Fruit fly (Drosophila melanogaster) whole organism, embryonic: ENCODE results near the gene CG9302.

ENCODE experiments used
- Ada2b ChIP-seq: fragments of 200-800 bp; sonication (Bioruptor generic); IDR thresholded peaks from 2 replicates; pipeline ENCODE4 v1.3.6; 2022; ENCODE audit warnings: missing biosample characterization, missing genetic modification characterization
- Antp ChIP-seq: fragments of 200-800 bp; sonication (Bioruptor generic); optimal IDR thresholded peaks from 3 replicates; lab custom pipeline; 2016; ENCODE audit warnings: missing biosample characterization, missing genetic modification characterization
- Atf6 ChIP-seq: fragments of 200-800 bp; sonication (Bioruptor generic); IDR thresholded peaks from 2 replicates; pipeline ENCODE4 v1.3.6; 2022; ENCODE audit warnings: missing biosample characterization, missing genetic modification characterization
- Blimp-1 ChIP-seq: fragments of 200-800 bp; sonication (Bioruptor generic); optimal IDR thresholded peaks from 3 replicates; lab custom pipeline; 2018; ENCODE audit warnings: missing biosample characterization, missing genetic modification characterization, mild to moderate bottlenecking, moderate library complexity, missing genetic modification reagents
- CG10321 ChIP-seq: fragments of 200-800 bp; sonication (Bioruptor generic); IDR thresholded peaks from 2 replicates; pipeline ENCODE4 v1.3.6; 2022; ENCODE audit warnings: missing biosample characterization, missing genetic modification characterization
- CG11456 ChIP-seq: fragments of 200-800 bp; sonication (Bioruptor generic); IDR thresholded peaks from 3 replicates; pipeline ENCODE4 v1.3.6; 2022; ENCODE audit warnings: missing biosample characterization, missing genetic modification characterization
- CG14014 ChIP-seq: fragments of 200-800 bp; sonication (Bioruptor generic); IDR thresholded peaks from 2 replicates; pipeline ENCODE4 v1.3.6; 2022; ENCODE audit warnings: missing biosample characterization, missing genetic modification characterization
- CG15073 ChIP-seq: fragments of 200-800 bp; sonication (Bioruptor generic); optimal IDR thresholded peaks from 2 replicates; lab custom pipeline; 2016; ENCODE audit warnings: missing biosample characterization, missing genetic modification characterization
- CG17568 ChIP-seq: fragments of 200-800 bp; sonication (Bioruptor generic); optimal IDR thresholded peaks from 2 replicates; lab custom pipeline; 2018; ENCODE audit warnings: missing biosample characterization, mild to moderate bottlenecking, missing genetic modification characterization, moderate library complexity
- CG17829 ChIP-seq: fragments of 200-800 bp; optimal IDR thresholded peaks from 2 replicates; lab custom pipeline; 2019; ENCODE audit warnings: missing biosample characterization, mild to moderate bottlenecking, missing genetic modification characterization, moderate library complexity
- CG1832 ChIP-seq: fragments of 200-800 bp; sonication (Bioruptor generic); optimal IDR thresholded peaks from 2 replicates; lab custom pipeline; 2017; ENCODE audit warnings: missing biosample characterization, mild to moderate bottlenecking, missing genetic modification characterization, inconsistent platforms
- CG2199 ChIP-seq: fragments of 200-800 bp; sonication (Bioruptor generic); IDR thresholded peaks from 3 replicates; pipeline ENCODE4 v1.3.6; 2022; ENCODE audit warnings: missing biosample characterization, missing genetic modification characterization
- CG30020 ChIP-seq: fragments of 200-800 bp; optimal IDR thresholded peaks from 2 replicates; lab custom pipeline; 2019; ENCODE audit warnings: missing biosample characterization, mild to moderate bottlenecking, missing genetic modification characterization, moderate library complexity
- CG32532 ChIP-seq: fragments of 200-800 bp; sonication (Bioruptor generic); IDR thresholded peaks from 2 replicates; pipeline ENCODE4 v1.3.6; 2022; ENCODE audit warnings: missing biosample characterization, missing genetic modification characterization
- CG34376 ChIP-seq: fragments of 200-800 bp; sonication (Bioruptor generic); optimal IDR thresholded peaks from 2 replicates; lab custom pipeline; 2018; ENCODE audit warnings: missing biosample characterization, mild to moderate bottlenecking, missing genetic modification characterization
- CG4820 ChIP-seq: fragments of 200-800 bp; sonication (Bioruptor generic); optimal IDR thresholded peaks from 3 replicates; lab custom pipeline; 2016; ENCODE audit warnings: missing biosample characterization, missing genetic modification characterization
- CG6272 ChIP-seq: fragments of 200-800 bp; sonication (Bioruptor generic); IDR thresholded peaks from 2 replicates; pipeline ENCODE4 v1.3.6; 2022; ENCODE audit warnings: missing biosample characterization, missing genetic modification characterization
- CG6854 ChIP-seq: fragments of 200-800 bp; sonication (Bioruptor generic); optimal IDR thresholded peaks from 3 replicates; lab custom pipeline; 2017; ENCODE audit warnings: missing biosample characterization, mild to moderate bottlenecking, missing genetic modification characterization
- CG7839 ChIP-seq: fragments of 200-800 bp; sonication (Bioruptor generic); optimal IDR thresholded peaks from 3 replicates; lab custom pipeline; 2018; ENCODE audit warnings: missing biosample characterization, mild to moderate bottlenecking, missing genetic modification characterization, moderate library complexity
- CG8089 ChIP-seq: fragments of 200-800 bp; sonication (Bioruptor generic); optimal IDR thresholded peaks from 3 replicates; lab custom pipeline; 2016; ENCODE audit warnings: missing biosample characterization, missing genetic modification characterization
- CG9876 ChIP-seq: fragments of 200-800 bp; sonication (Bioruptor generic); optimal IDR thresholded peaks from 2 replicates; lab custom pipeline; 2016; ENCODE audit warnings: missing biosample characterization, missing genetic modification characterization
- D19A ChIP-seq: fragments of 200-800 bp; optimal IDR thresholded peaks from 3 replicates; lab custom pipeline; 2019; ENCODE audit warnings: missing biosample characterization, mild to moderate bottlenecking, missing genetic modification characterization, moderate library complexity
- Gug ChIP-seq: fragments of 200-800 bp; sonication (Bioruptor generic); IDR thresholded peaks from 4 replicates; pipeline ENCODE4 v1.3.6; 2022; ENCODE audit warnings: missing biosample characterization, missing genetic modification characterization
- Lhr ChIP-seq: fragments of 200-800 bp; sonication (Bioruptor generic); optimal IDR thresholded peaks from 3 replicates; lab custom pipeline; 2017; ENCODE audit warnings: mild to moderate bottlenecking, missing biosample characterization, missing genetic modification reagents, missing genetic modification characterization
- Mad ChIP-seq: fragments of 200-800 bp; sonication (Bioruptor generic); optimal IDR thresholded peaks from 2 replicates; lab custom pipeline; 2016; ENCODE audit warnings: missing biosample characterization, missing genetic modification characterization
- Meics ChIP-seq: fragments of 200-800 bp; sonication (Bioruptor generic); optimal IDR thresholded peaks from 2 replicates; lab custom pipeline; 2017; ENCODE audit warnings: missing biosample characterization, mild to moderate bottlenecking, missing genetic modification characterization
- Mes4 ChIP-seq: fragments of 200-800 bp; sonication (Bioruptor generic); optimal IDR thresholded peaks from 2 replicates; lab custom pipeline; 2016; ENCODE audit warnings: missing biosample characterization, missing genetic modification characterization
- Myb ChIP-seq: fragments of 200-800 bp; sonication (Bioruptor generic); optimal IDR thresholded peaks from 2 replicates; lab custom pipeline; 2016; ENCODE audit warnings: missing biosample characterization, missing genetic modification characterization
- Pdp1 ChIP-seq, 2 experiments: fragments of 200-800 bp; sonication (Bioruptor generic); optimal IDR thresholded peaks; 3 replicates each; lab custom pipeline; 2016; ENCODE audit warnings: missing biosample characterization in 2 of 2, missing genetic modification characterization in 2 of 2, mild to moderate bottlenecking in 1 of 2, moderate library complexity in 1 of 2
- Ravus ChIP-seq: fragments of 200-800 bp; sonication (Bioruptor generic); IDR thresholded peaks from 2 replicates; pipeline ENCODE4 v1.3.6; 2022; ENCODE audit warnings: missing biosample characterization, missing genetic modification characterization
- Side ChIP-seq: fragments of 200-800 bp; sonication (Bioruptor generic); optimal IDR thresholded peaks from 2 replicates; lab custom pipeline; 2016; ENCODE audit warnings: missing biosample characterization, missing genetic modification characterization
- Sox100B ChIP-seq: fragments of 200-800 bp; sonication (Bioruptor generic); optimal IDR thresholded peaks from 3 replicates; lab custom pipeline; 2018; ENCODE audit warnings: missing biosample characterization, mild to moderate bottlenecking, missing genetic modification characterization
- Tbp ChIP-seq: fragments of >200 bp; optimal IDR thresholded peaks from 2 replicates; lab custom pipeline; 2018; ENCODE audit warnings: missing biosample characterization, missing genetic modification characterization
- ap ChIP-seq: fragments of 200-800 bp; sonication (Bioruptor generic); IDR thresholded peaks from 2 replicates; pipeline ENCODE4 v1.3.6; 2022; ENCODE audit warnings: missing biosample characterization, missing genetic modification characterization
- ara ChIP-seq: fragments of 200-800 bp; sonication (Bioruptor generic); IDR thresholded peaks from 2 replicates; pipeline ENCODE4 v1.3.6; 2022; ENCODE audit warnings: missing biosample characterization, missing genetic modification characterization
- bsh ChIP-seq, 2 experiments: fragments of 200-800 bp; sonication (Bioruptor generic); optimal IDR thresholded peaks; 2 replicates each; lab custom pipeline; 2017 to 2018; ENCODE audit warnings: mild to moderate bottlenecking in 2 of 2, missing biosample characterization in 2 of 2, missing genetic modification characterization in 2 of 2, moderate library complexity in 1 of 2
- cad ChIP-seq: fragments of >200 bp; optimal IDR thresholded peaks from 2 replicates; lab custom pipeline; 2017; ENCODE audit warnings: missing biosample characterization, missing genetic modification characterization
- caup ChIP-seq: fragments of 200-800 bp; sonication (Bioruptor generic); optimal IDR thresholded peaks from 3 replicates; lab custom pipeline; 2017; ENCODE audit warnings: missing biosample characterization, mild to moderate bottlenecking, missing genetic modification characterization, moderate library complexity; ENCODE audit not compliant: severe bottlenecking
- da ChIP-seq: fragments of 200-800 bp; sonication (Bioruptor generic); optimal IDR thresholded peaks from 2 replicates; lab custom pipeline; 2016; ENCODE audit warnings: missing biosample characterization, missing genetic modification characterization
- gcm ChIP-seq: fragments of 200-800 bp; sonication (Bioruptor generic); optimal IDR thresholded peaks from 2 replicates; lab custom pipeline; 2019; ENCODE audit warnings: missing biosample characterization, mild to moderate bottlenecking, missing genetic modification characterization, moderate library complexity
- maf-S ChIP-seq: fragments of 200-800 bp; sonication (Bioruptor generic); optimal IDR thresholded peaks from 2 replicates; lab custom pipeline; 2016; ENCODE audit warnings: missing biosample characterization, missing genetic modification characterization
- nerfin-2 ChIP-seq: fragments of 200-800 bp; sonication (Bioruptor generic); IDR thresholded peaks from 2 replicates; pipeline ENCODE4 v1.3.6; 2022; ENCODE audit warnings: missing biosample characterization, missing genetic modification characterization; ENCODE audit not compliant: partially characterized antibody
- p53 ChIP-seq: fragments of 200-800 bp; sonication (Bioruptor generic); optimal IDR thresholded peaks from 2 replicates; lab custom pipeline; 2016; ENCODE audit warnings: missing biosample characterization, missing genetic modification characterization
- pnt ChIP-seq: fragments of 200-800 bp; sonication (Bioruptor generic); optimal IDR thresholded peaks from 3 replicates; lab custom pipeline; 2016; ENCODE audit warnings: missing biosample characterization, missing genetic modification characterization
- sc ChIP-seq, 3 experiments: fragments of >200 bp in 2 of 3; fragments of 200-800 bp in 1 of 3; sonication (Bioruptor generic) in 1 of 3; optimal IDR thresholded peaks; 2 replicates in 2 of 3; 3 replicates in 1 of 3; lab custom pipeline; 2017; ENCODE audit warnings: mild to moderate bottlenecking in 1 of 3, missing biosample characterization in 1 of 3, missing genetic modification characterization in 1 of 3, missing genetic modification reagents in 1 of 3
- sens-2 ChIP-seq: fragments of 200-800 bp; sonication (Bioruptor generic); IDR thresholded peaks from 2 replicates; pipeline ENCODE4 v1.3.6; 2022; ENCODE audit warnings: missing biosample characterization, missing genetic modification characterization
- shn ChIP-seq: fragments of 200-800 bp; sonication (Bioruptor generic); optimal IDR thresholded peaks from 3 replicates; lab custom pipeline; 2016; ENCODE audit warnings: missing biosample characterization, missing genetic modification characterization
- tin ChIP-seq: fragments of 200-800 bp; sonication (Bioruptor generic); optimal IDR thresholded peaks from 3 replicates; lab custom pipeline; 2016; ENCODE audit warnings: missing biosample characterization, missing genetic modification characterization
- tio ChIP-seq: fragments of 200-800 bp; sonication (Bioruptor generic); optimal IDR thresholded peaks from 2 replicates; lab custom pipeline; 2017; ENCODE audit warnings: missing biosample characterization, missing genetic modification characterization, inconsistent platforms
- toy ChIP-seq: fragments of 200-800 bp; sonication (Bioruptor generic); IDR thresholded peaks from 2 replicates; pipeline ENCODE4 v1.3.6; 2022; ENCODE audit warnings: missing biosample characterization, missing genetic modification characterization
- trem ChIP-seq: fragments of 200-800 bp; optimal IDR thresholded peaks from 3 replicates; lab custom pipeline; 2019; ENCODE audit warnings: missing biosample characterization, mild to moderate bottlenecking, missing genetic modification characterization, moderate library complexity
- vvl ChIP-seq: fragments of 200-800 bp; sonication (Bioruptor generic); IDR thresholded peaks from 2 replicates; pipeline ENCODE4 v1.3.6; 2022; ENCODE audit warnings: missing biosample characterization, missing genetic modification characterization

Gene CG9302

dm6 chr2L:13367378-13367777 lies 11.0 kb downstream of the CG9302 start, which contains the start of gene Tap42 (continued):
- TF ChIP-seq maf-S (GFP tag; lab: Kevin White, UChicago): no peak
- TF ChIP-seq sc (optimal IDR thresholded peaks at IDR 0.05; lab: Kevin White, UChicago): no peak
- TF ChIP-seq sc (GFP tag; optimal IDR thresholded peaks at IDR 0.05; lab: Kevin White, UChicago): no peak
- TF ChIP-seq vvl (GFP tag; lab: Robert Waterston, UW): no peak
- no peak for TF ChIP-seq p53 (GFP tag; lab: Kevin White, UChicago)
- no peak for TF ChIP-seq Side (GFP tag; lab: Kevin White, UChicago)
- TF ChIP-seq Mes4: no peak
- TF ChIP-seq CG4820: no peak
- no peak for TF ChIP-seq Pdp1 (GFP tag; optimal IDR thresholded peaks at IDR 0.05; lab: Kevin White, UChicago)
- no peak for TF ChIP-seq CG11456
- no peak for TF ChIP-seq Gug (GFP tag; lab: Robert Waterston, UW)
- no peak for TF ChIP-seq tin
- no peak; the same call in 1 of the 2 replicates for TF ChIP-seq CG32532 (GFP tag; lab: Robert Waterston, UW)
- TF ChIP-seq Blimp-1 (GFP tag; lab: Kevin White, UChicago): no peak
- TF ChIP-seq CG15073: no peak
- TF ChIP-seq CG14014 (GFP tag; lab: Robert Waterston, UW): no peak
- no peak for TF ChIP-seq ap (GFP tag; lab: Robert Waterston, UW)
- no peak for TF ChIP-seq Antp (GFP tag; lab: Kevin White, UChicago)
- TF ChIP-seq Myb (GFP tag; lab: Kevin White, UChicago): no peak
- TF ChIP-seq sens-2: no peak
- TF ChIP-seq Tbp (GFP tag; lab: Kevin White, UChicago): no peak
- TF ChIP-seq D19A (tag; lab: Kevin White, UChicago): no peak
- TF ChIP-seq Atf6 (GFP tag; lab: Robert Waterston, UW): no peak
- peak; percentile 24 for TF ChIP-seq CG17829 (tag; lab: Kevin White, UChicago)
- TF ChIP-seq ara (GFP tag; lab: Robert Waterston, UW): no peak
- TF ChIP-seq cad (GFP tag; lab: Kevin White, UChicago): no peak
- no peak for TF ChIP-seq Sox100B (GFP tag; lab: Kevin White, UChicago)
- TF ChIP-seq CG10321 (GFP tag; lab: Robert Waterston, UW): no peak
- no peak for TF ChIP-seq CG2199 (GFP tag; lab: Robert Waterston, UW)
- no peak for TF ChIP-seq pnt (GFP tag; lab: Kevin White, UChicago)
- peak; percentile 16 for TF ChIP-seq CG30020
- TF ChIP-seq Lhr (GFP tag; lab: Kevin White, UChicago): no peak
- TF ChIP-seq caup (GFP tag; lab: Kevin White, UChicago): peak; percentile 19
- TF ChIP-seq CG6854 (GFP tag; lab: Kevin White, UChicago): no peak
- TF ChIP-seq trem (tag; lab: Kevin White, UChicago): peak; percentile 22
- peak in 1 of 2 experiments; percentile 13 for TF ChIP-seq bsh (GFP tag; optimal IDR thresholded peaks at IDR 0.05; lab: Kevin White, UChicago)
- TF ChIP-seq CG7839 (tag; lab: Kevin White, UChicago): peak; percentile 12
- TF ChIP-seq nerfin-2 (GFP tag; lab: Robert Waterston, UW): no peak
- no peak for TF ChIP-seq CG9876 (GFP tag; lab: Kevin White, UChicago)
- peak; percentile 20 for TF ChIP-seq Meics
- no peak for TF ChIP-seq CG17568 (GFP tag; lab: Kevin White, UChicago)
- peak; percentile 26 for TF ChIP-seq Mad (GFP tag; lab: Kevin White, UChicago)
- TF ChIP-seq shn (GFP tag; lab: Kevin White, UChicago): no peak
- no peak for TF ChIP-seq CG1832 (GFP tag; lab: Kevin White, UChicago)
- no peak for TF ChIP-seq CG6272 (GFP tag; lab: Robert Waterston, UW)
- TF ChIP-seq CG8089 (GFP tag; lab: Kevin White, UChicago): no peak
- no peak for TF ChIP-seq Ada2b (GFP tag; lab: Robert Waterston, UW)
- TF ChIP-seq gcm (GFP tag; lab: Kevin White, UChicago): no peak
- no peak for TF ChIP-seq Ravus (GFP tag; lab: Robert Waterston, UW)
- no peak for TF ChIP-seq tio (GFP tag; lab: Kevin White, UChicago)
- no peak for TF ChIP-seq da (GFP tag; lab: Kevin White, UChicago)
- TF ChIP-seq CG34376 (GFP tag; lab: Kevin White, UChicago): peak; percentile 35
- no peak for TF ChIP-seq toy (GFP tag; lab: Robert Waterston, UW)
